Worm (Caenorhabditis elegans) whole organism, young adult: ENCODE data around the gene C01G10.1.

Experiments used
- B0035.1 ChIP-seq: sonication (generic microtip); optimal IDR thresholded peaks from 2 replicates; lab custom pipeline; 2016; ENCODE audit warnings: missing genetic modification characterization, mild to moderate bottlenecking, missing compliant biosample characterization, missing genotype, missing genetic modification reagents
- B0336.3 ChIP-seq: fragments of 200-800 bp; sonication (Bioruptor generic); IDR thresholded peaks from 2 replicates; pipeline ENCODE4 v1.3.6; 2022; ENCODE audit warnings: missing genetic modification characterization, missing compliant biosample characterization
- C06A6.2 ChIP-seq: fragments of 200-800 bp; sonication (Bioruptor generic); conservative IDR thresholded peaks from 2 replicates; pipeline ENCODE4 v1.3.6; 2022; ENCODE audit warnings: missing genetic modification characterization, missing compliant biosample characterization
- D2030.7 ChIP-seq: fragments of 200-800 bp; sonication (Bioruptor generic); IDR thresholded peaks from 2 replicates; pipeline ENCODE4 v1.3.6; 2022; ENCODE audit warnings: missing genetic modification reagents, missing genetic modification characterization, missing compliant biosample characterization
- F23B12.7 ChIP-seq: sonication (generic microtip); optimal IDR thresholded peaks from 2 replicates; lab custom pipeline; 2017; ENCODE audit warnings: missing genetic modification characterization, mild to moderate bottlenecking, missing compliant biosample characterization, antibody characterized with exemption, moderate library complexity; ENCODE audit not compliant: insufficient read depth
- F33H1.4 ChIP-seq: fragments of 200-800 bp; sonication (Bioruptor generic); IDR thresholded peaks from 2 replicates; pipeline ENCODE4 v1.3.6; 2022; ENCODE audit warnings: missing genetic modification reagents, missing genetic modification characterization, missing compliant biosample characterization
- F37B4.10 ChIP-seq: fragments of 200-800 bp; sonication (Bioruptor generic); IDR thresholded peaks from 2 replicates; pipeline ENCODE4 v1.3.6; 2022; ENCODE audit warnings: missing genetic modification characterization, missing compliant biosample characterization
- F39B2.1 ChIP-seq: fragments of 200-800 bp; sonication (Bioruptor generic); IDR thresholded peaks from 2 replicates; pipeline ENCODE4 v1.3.6; 2022; ENCODE audit warnings: missing genetic modification reagents, missing genetic modification characterization, missing compliant biosample characterization
- aptf-3 ChIP-seq: fragments of 200-800 bp; sonication (Bioruptor generic); IDR thresholded peaks from 2 replicates; pipeline ENCODE4 v1.3.6; 2022; ENCODE audit warnings: missing genetic modification characterization, missing compliant biosample characterization
- atf-7 ChIP-seq: sonication (generic microtip); optimal IDR thresholded peaks from 2 replicates; lab custom pipeline; 2017; ENCODE audit warnings: mild to moderate bottlenecking, missing genetic modification characterization, missing compliant biosample characterization
- athp-1 ChIP-seq: sonication (generic microtip); optimal IDR thresholded peaks from 2 replicates; lab custom pipeline; 2017; ENCODE audit warnings: mild to moderate bottlenecking, missing genetic modification characterization, missing compliant biosample characterization
- attf-3 ChIP-seq: fragments of 200-800 bp; sonication (Bioruptor generic); conservative IDR thresholded peaks from 2 replicates; pipeline ENCODE4 v1.3.6; 2022; ENCODE audit warnings: missing genetic modification reagents, missing genetic modification characterization, missing compliant biosample characterization
- attf-5 ChIP-seq: fragments of 200-800 bp; sonication (Bioruptor generic); optimal IDR thresholded peaks from 2 replicates; lab custom pipeline; 2018; ENCODE audit warnings: mild to moderate bottlenecking, missing genetic modification characterization, missing compliant biosample characterization
- ccch-3 ChIP-seq: fragments of 200-800 bp; sonication (Bioruptor generic); optimal IDR thresholded peaks from 2 replicates; lab custom pipeline; 2018; ENCODE audit warnings: mild to moderate bottlenecking, missing genetic modification characterization, missing compliant biosample characterization
- cebp-1 ChIP-seq, 2 experiments: fragments of 200-800 bp in 1 of 2; sonication (Bioruptor generic) in 1 of 2; sonication (generic microtip) in 1 of 2; IDR thresholded peaks in 1 of 2; optimal IDR thresholded peaks in 1 of 2; 2 replicates each; pipeline versions ENCODE4 v1.3.6 to Lab custom; 2017 to 2022; ENCODE audit warnings: missing compliant biosample characterization in 2 of 2, missing genetic modification characterization in 2 of 2, mild to moderate bottlenecking in 1 of 2, missing genetic modification reagents in 1 of 2, moderate library complexity in 1 of 2
- ceh-40 ChIP-seq: fragments of 200-800 bp; sonication (Bioruptor generic); IDR thresholded peaks from 2 replicates; pipeline ENCODE4 v1.3.6; 2022; ENCODE audit warnings: missing genetic modification characterization, missing compliant biosample characterization
- dox-1 ChIP-seq: fragments of 200-800 bp; sonication (Bioruptor generic); IDR thresholded peaks from 2 replicates; pipeline ENCODE4 v1.3.6; 2022; ENCODE audit warnings: missing genetic modification reagents, missing genetic modification characterization, missing compliant biosample characterization
- egrh-3 ChIP-seq: fragments of 200-800 bp; sonication (Bioruptor generic); IDR thresholded peaks from 2 replicates; pipeline ENCODE4 v1.3.6; 2022; ENCODE audit warnings: missing genetic modification reagents, missing genetic modification characterization, missing compliant biosample characterization
- gei-17 ChIP-seq: fragments of 200-800 bp; sonication (Bioruptor generic); optimal IDR thresholded peaks from 2 replicates; lab custom pipeline; 2018; ENCODE audit warnings: mild to moderate bottlenecking, missing genetic modification characterization, missing compliant biosample characterization
- him-1 ChIP-seq: sonication (generic microtip); optimal IDR thresholded peaks from 2 replicates; lab custom pipeline; 2016; ENCODE audit warnings: missing genotype, missing genetic modification reagents, missing genetic modification characterization, missing compliant biosample characterization
- hlh-12 ChIP-seq: sonication (generic microtip); optimal IDR thresholded peaks from 2 replicates; lab custom pipeline; 2016; ENCODE audit warnings: missing genetic modification characterization, missing compliant biosample characterization
- hsf-1 ChIP-seq: fragments of 200-800 bp; sonication (Bioruptor generic); IDR thresholded peaks from 2 replicates; pipeline ENCODE4 v1.3.6; 2022; ENCODE audit warnings: missing genetic modification reagents, missing genetic modification characterization, missing compliant biosample characterization
- let-526 ChIP-seq: fragments of 200-800 bp; sonication (Bioruptor generic); IDR thresholded peaks from 2 replicates; pipeline ENCODE4 v1.3.6; 2022; ENCODE audit warnings: missing genetic modification reagents, missing genetic modification characterization, missing compliant biosample characterization
- lsl-1 ChIP-seq: fragments of 200-800 bp; sonication (Bioruptor generic); optimal IDR thresholded peaks from 2 replicates; lab custom pipeline; 2018; ENCODE audit warnings: mild to moderate bottlenecking, missing genetic modification characterization, moderate library complexity, missing compliant biosample characterization
- madf-6 ChIP-seq: fragments of 200-800 bp; sonication (Bioruptor generic); IDR thresholded peaks from 2 replicates; pipeline ENCODE4 v1.3.6; 2022; ENCODE audit warnings: missing genetic modification reagents, missing genetic modification characterization, missing compliant biosample characterization
- madf-8 ChIP-seq: fragments of 200-800 bp; sonication (Bioruptor generic); conservative IDR thresholded peaks from 2 replicates; pipeline ENCODE4 v1.3.6; 2022; ENCODE audit warnings: missing genetic modification reagents, missing genetic modification characterization, missing compliant biosample characterization
- mcd-1 ChIP-seq: fragments of 200-800 bp; sonication (Bioruptor generic); IDR thresholded peaks from 2 replicates; pipeline ENCODE4 v1.3.6; 2022; ENCODE audit warnings: missing genetic modification reagents, missing genetic modification characterization, missing compliant biosample characterization
- mel-28 ChIP-seq: sonication (generic microtip); optimal IDR thresholded peaks from 2 replicates; lab custom pipeline; 2016; ENCODE audit warnings: borderline replicate concordance, mild to moderate bottlenecking, missing genetic modification characterization, missing compliant biosample characterization
- mxl-1 ChIP-seq: sonication (generic microtip); optimal IDR thresholded peaks from 2 replicates; lab custom pipeline; 2016; ENCODE audit warnings: missing genetic modification characterization, missing compliant biosample characterization
- nfya-2 ChIP-seq: fragments of 200-800 bp; sonication (Bioruptor generic); IDR thresholded peaks from 2 replicates; pipeline ENCODE4 v1.3.6; 2022; ENCODE audit warnings: missing genetic modification reagents, missing genetic modification characterization, missing compliant biosample characterization
- nhr-120 ChIP-seq: fragments of 200-800 bp; sonication (Bioruptor generic); IDR thresholded peaks from 2 replicates; pipeline ENCODE4 v1.3.6; 2022; ENCODE audit warnings: missing genetic modification characterization, missing compliant biosample characterization
- nhr-80 ChIP-seq: sonication (generic microtip); optimal IDR thresholded peaks from 2 replicates; lab custom pipeline; 2016; ENCODE audit warnings: missing genetic modification characterization, missing compliant biosample characterization
- rec-8 ChIP-seq, 2 experiments: sonication (generic microtip); optimal IDR thresholded peaks; 2 replicates each; lab custom pipeline; 2016; ENCODE audit warnings: mild to moderate bottlenecking in 2 of 2, missing genetic modification characterization in 2 of 2, missing genetic modification reagents in 2 of 2, missing genotype in 2 of 2, missing biosample characterization in 1 of 2, missing compliant biosample characterization in 1 of 2, moderate library complexity in 1 of 2
- tbx-9 ChIP-seq: sonication (generic microtip); optimal IDR thresholded peaks from 2 replicates; lab custom pipeline; 2016; ENCODE audit warnings: borderline replicate concordance, missing genetic modification characterization, inconsistent platforms, missing compliant biosample characterization
- tlf-1 ChIP-seq: fragments of 200-800 bp; sonication (Bioruptor generic); optimal IDR thresholded peaks from 2 replicates; lab custom pipeline; 2018; ENCODE audit warnings: mild to moderate bottlenecking, missing genetic modification characterization, missing compliant biosample characterization
- unc-130 ChIP-seq: sonication (generic microtip); optimal IDR thresholded peaks from 2 replicates; lab custom pipeline; 2016; ENCODE audit warnings: missing genetic modification reagents, missing genetic modification characterization, missing compliant biosample characterization
- xnd-1 ChIP-seq: sonication (generic microtip); optimal IDR thresholded peaks from 2 replicates; lab custom pipeline; 2016; ENCODE audit warnings: missing genotype, missing genetic modification reagents, missing genetic modification characterization, missing compliant biosample characterization
- zfh-2 ChIP-seq: fragments of 200-800 bp; sonication (Bioruptor generic); conservative IDR thresholded peaks from 2 replicates; pipeline ENCODE4 v1.3.6; 2022; ENCODE audit warnings: missing genetic modification reagents, missing genetic modification characterization, missing compliant biosample characterization
- ztf-18 ChIP-seq: sonication (generic microtip); optimal IDR thresholded peaks from 2 replicates; lab custom pipeline; 2016; ENCODE audit warnings: missing genotype, mild to moderate bottlenecking, missing genetic modification characterization, missing compliant biosample characterization
- ztf-25 ChIP-seq: fragments of 200-800 bp; sonication (Bioruptor generic); IDR thresholded peaks from 2 replicates; pipeline ENCODE4 v1.3.6; 2022; ENCODE audit warnings: missing genetic modification reagents, missing genetic modification characterization, missing compliant biosample characterization
- ztf-6 ChIP-seq: fragments of 200-800 bp; sonication (Bioruptor generic); IDR thresholded peaks from 2 replicates; pipeline ENCODE4 v1.3.6; 2022; ENCODE audit warnings: missing genetic modification reagents, missing genetic modification characterization, missing compliant biosample characterization

The C01G10.1 gene

DNA sequence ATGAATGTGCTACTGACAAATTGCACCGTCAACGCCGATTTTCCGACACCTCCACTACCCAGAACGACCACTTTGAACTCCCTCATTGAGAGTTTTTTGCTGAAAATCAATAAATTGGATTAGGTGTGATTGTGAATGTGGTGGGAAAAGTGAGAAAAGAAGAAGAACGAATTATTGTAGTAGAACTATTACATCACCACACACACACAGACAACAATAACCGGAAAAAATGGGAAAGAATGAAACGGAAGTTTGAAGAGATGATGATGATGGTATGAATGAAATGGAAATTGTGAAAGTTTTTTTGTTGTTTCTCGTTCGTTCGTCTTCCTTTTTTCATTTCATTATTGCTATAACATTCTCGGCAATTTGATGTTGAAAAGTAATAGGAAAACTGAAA is 35.6 kb upstream of the C01G10.1 start, which contains the start of gene rap-2:
Gene rap-2 (minus strand): TSS at position 101 of the 400 bp plus-strand sequence.
- TF ChIP-seq aptf-3 (GFP tag; lab: Robert Waterston, UW) (no peak), nfya-2 (GFP tag; lab: Robert Waterston, UW) (no peak), mcd-1 (GFP tag; lab: Robert Waterston, UW) (no peak), B0035.1 (tag; lab: Kevin White, UChicago) (no peak), hlh-12 (no peak), mxl-1 (tag; lab: Kevin White, UChicago) (no peak), nhr-80 (tag; lab: Kevin White, UChicago) (no peak), athp-1 (tag; lab: Kevin White, UChicago) (no peak), nhr-120 (GFP tag; lab: Robert Waterston, UW) (no peak)

ce11 chrV:15065068-15065744 is 34.3 kb upstream of the C01G10.1 start, which contains the start of gene C25D7.9:
Gene C25D7.9 (plus strand): TSS chrV:15065135.
- TF ChIP-seq ztf-18 (tag; lab: Kevin White, UChicago), result peak; percentile 84
- TF ChIP-seq atf-7, result no peak
- TF ChIP-seq cebp-1 (GFP tag; IDR thresholded peaks at IDR 0.05; lab: Robert Waterston, UW), result no peak
- TF ChIP-seq cebp-1 (tag; optimal IDR thresholded peaks at IDR 0.05; lab: Kevin White, UChicago), result peak; percentile 22
- no peak for TF ChIP-seq mel-28 (tag; lab: Kevin White, UChicago)
- 0 out of 2 replicates have a peak, but pooled peaks have one; percentile 11 for TF ChIP-seq egrh-3 (GFP tag; lab: Robert Waterston, UW)
- no peak for TF ChIP-seq hsf-1 (GFP tag; lab: Robert Waterston, UW)
- peak; percentile 42; the same call in 1 of the 2 replicates for TF ChIP-seq mcd-1 (GFP tag; lab: Robert Waterston, UW)
- TF ChIP-seq dox-1 (GFP tag; lab: Robert Waterston, UW), result peak; percentile 62
- no peak for TF ChIP-seq F39B2.1
- no peak for TF ChIP-seq gei-17 (GFP tag; lab: Kevin White, UChicago)
- no peak for TF ChIP-seq attf-5
- TF ChIP-seq ceh-40 (GFP tag; lab: Robert Waterston, UW), result no peak
- TF ChIP-seq unc-130 (GFP tag; lab: Kevin White, UChicago), result no peak
- TF ChIP-seq him-1 (tag; lab: Kevin White, UChicago), result no peak
- TF ChIP-seq tlf-1 (GFP tag; lab: Kevin White, UChicago), result no peak
- TF ChIP-seq zfh-2 (GFP tag; lab: Robert Waterston, UW), result peak; percentile 89
- no peak for TF ChIP-seq F37B4.10 (GFP tag; lab: Robert Waterston, UW)
- TF ChIP-seq madf-6 (GFP tag; lab: Robert Waterston, UW), result no peak
- TF ChIP-seq, all 124 proteins: peak for 6

DNA sequence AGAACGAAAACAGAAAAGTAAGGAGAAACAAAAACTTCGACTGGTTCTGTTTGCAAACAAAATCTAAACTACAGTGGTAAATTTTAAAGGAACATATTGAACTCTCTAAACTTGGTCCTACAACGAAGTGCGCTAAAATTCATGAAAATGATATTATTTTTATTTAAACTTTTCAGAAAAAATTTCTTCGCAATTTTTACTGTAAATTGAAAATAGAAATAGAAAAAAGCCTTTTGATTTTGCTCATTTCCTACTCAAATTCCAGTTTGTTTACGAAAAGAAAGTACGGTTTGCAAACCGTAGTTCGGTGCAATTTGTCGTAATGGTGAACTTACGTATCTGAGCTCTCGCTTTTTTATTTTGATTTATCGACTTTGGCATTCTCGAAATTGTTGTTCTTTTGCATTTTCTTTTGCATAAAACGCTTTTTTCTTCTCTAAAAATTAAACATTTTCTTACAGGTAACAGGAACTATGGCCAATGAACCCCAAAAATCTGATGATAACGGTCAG is 33.7 kb upstream of the C01G10.1 start, which contains the start of gene otub-1:
Gene otub-1 (plus strand): TSS at position 462 of the 512 bp plus-strand sequence.
- no peak for TF ChIP-seq attf-3 (GFP tag; lab: Robert Waterston, UW)
- TF ChIP-seq let-526 (GFP tag; lab: Robert Waterston, UW), result no peak
- TF ChIP-seq rec-8 (tag; optimal IDR thresholded peaks at IDR 0.05; lab: Kevin White, UChicago), result no peak
- TF ChIP-seq F23B12.7, result no peak
- TF ChIP-seq ztf-6 (GFP tag; lab: Robert Waterston, UW), result no peak
- peak; percentile 25; the same call in 1 of the 2 replicates for TF ChIP-seq madf-8 (GFP tag; lab: Robert Waterston, UW)
- peak; percentile 72 for TF ChIP-seq xnd-1
- peak; percentile 97 for TF ChIP-seq lsl-1
- TF ChIP-seq D2030.7 (GFP tag; lab: Robert Waterston, UW), result peak; percentile 42; the same call in 1 of the 2 replicates
- no peak for TF ChIP-seq ccch-3 (GFP tag; lab: Kevin White, UChicago)
- TF ChIP-seq ceh-40 (GFP tag; lab: Robert Waterston, UW), result no peak
- no peak for TF ChIP-seq F39B2.1
- TF ChIP-seq ztf-25 (GFP tag; lab: Robert Waterston, UW), result no peak
- TF ChIP-seq unc-130 (GFP tag; lab: Kevin White, UChicago), result peak; percentile 47
- TF ChIP-seq B0336.3 (GFP tag; lab: Robert Waterston, UW), result no peak
- no peak for TF ChIP-seq tbx-9 (tag; lab: Kevin White, UChicago)
- TF ChIP-seq F33H1.4 (GFP tag; lab: Robert Waterston, UW), result peak; percentile 76
- no peak for TF ChIP-seq C06A6.2 (GFP tag; lab: Robert Waterston, UW)
